Worm (Caenorhabditis elegans): Measurements from ENCODE around the gene K12B6.4.

Gene K12B6.4

DNA sequence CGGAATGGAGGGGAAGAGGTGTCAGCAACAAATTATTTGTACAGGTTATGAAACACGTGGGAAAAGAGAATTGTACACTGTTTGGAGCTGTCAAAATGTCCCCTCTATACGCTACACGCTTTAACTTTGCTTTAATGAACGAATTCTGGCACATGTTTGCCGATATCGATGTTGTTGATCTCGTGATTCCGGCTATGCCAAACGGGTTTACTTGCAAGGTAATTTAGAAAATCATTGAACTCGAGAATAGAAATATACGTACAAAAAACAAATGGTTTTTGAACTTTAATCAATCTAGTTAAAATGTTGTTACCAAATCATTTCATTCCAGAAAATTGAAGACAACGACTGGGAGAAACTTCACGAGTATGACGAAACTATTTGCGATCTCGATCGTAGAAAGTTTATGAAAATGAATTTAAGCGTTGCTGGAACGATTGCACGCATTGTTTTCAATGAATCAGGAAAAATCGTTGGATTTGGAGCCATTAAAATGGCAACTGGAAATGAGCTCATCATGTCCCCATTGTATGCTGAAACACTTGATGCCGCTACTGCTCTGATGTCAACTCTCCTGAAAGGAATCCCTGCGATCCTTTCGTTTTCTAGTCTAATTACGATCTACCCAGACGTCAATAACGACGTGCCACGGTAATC, 3.8 kb downstream of the K12B6.4 start:
- TF ChIP-seq sdz-12 (GFP tag; optimal IDR thresholded peaks at IDR 0.05) (peak; percentile 11), nhr-77 (tag; optimal IDR thresholded peaks at IDR 0.05) (peak; percentile 46), mep-1 (tag; optimal IDR thresholded peaks at IDR 0.05) (peak; percentile 21), lin-38 (GFP tag; IDR thresholded peaks at IDR 0.05) (0 out of 2 replicates have a peak, but pooled peaks have one; percentile 8), hlh-11 (tag; optimal IDR thresholded peaks at IDR 0.05) (peak; percentile 17), unc-62 (GFP tag; optimal IDR thresholded peaks at IDR 0.05 in 1 of 2) (peak in 1 of 2 experiments; percentile 86), unc-62 (tag; optimal IDR thresholded peaks at IDR 0.05) (no peak), ceh-20 (GFP tag; IDR thresholded peaks at IDR 0.05) (0 out of 2 replicates have a peak, but pooled peaks have one; percentile 6), mxl-3 (GFP tag; optimal IDR thresholded peaks at IDR 0.05) (peak; percentile 23), dmd-6 (GFP tag; IDR thresholded peaks at IDR 0.05) (peak; percentile 24; the same call in 1 of the 2 replicates), dve-1 (tag; optimal IDR thresholded peaks at IDR 0.05; ENCODE audit: insufficient read depth) (peak; percentile 23), lim-7 (GFP tag; IDR thresholded peaks at IDR 0.05) (no peak), arid-1 (GFP tag; conservative IDR thresholded peaks at IDR 0.05) (no peak), zfp-3 (GFP tag; conservative IDR thresholded peaks at IDR 0.05) (no peak), cey-2 (tag; optimal IDR thresholded peaks at IDR 0.05; ENCODE audit: borderline replicate concordance, insufficient read depth) (no peak), ama-1 (optimal IDR thresholded peaks at IDR 0.05) (peak; percentile 86), hlh-30 (tag; optimal IDR thresholded peaks at IDR 0.05; ENCODE audit: insufficient read depth) (peak; percentile 59), aha-1 (tag) (peak; percentile 91), daf-16 (GFP tag; optimal IDR thresholded peaks at IDR 0.05) (no peak), daf-16 (tag; optimal IDR thresholded peaks at IDR 0.05) (peak; percentile 65)

DNA sequence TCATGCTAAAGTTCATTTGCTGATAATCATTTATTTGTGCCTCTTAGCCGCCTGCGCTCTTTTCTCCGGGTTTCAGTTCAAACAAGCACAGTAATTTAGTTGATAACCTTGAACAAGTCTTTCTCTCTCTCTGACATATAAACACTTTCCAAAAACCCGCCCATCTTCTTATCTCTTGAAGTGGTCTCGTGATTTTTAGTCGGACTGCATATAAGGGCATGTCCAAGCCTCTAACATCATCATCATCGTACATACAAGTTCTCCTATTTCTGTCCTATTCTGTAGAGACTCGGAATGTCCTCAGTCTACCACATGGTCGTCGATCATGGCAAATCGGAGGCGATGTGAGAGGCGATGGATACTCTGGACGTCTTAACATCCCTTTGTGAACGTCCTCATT, 4.9 kb downstream of the K12B6.4 start, which contains the start of gene F31F7.1:
F31F7.1 (plus strand) TSS at position 235 of the 400 bp plus-strand sequence.
- no peak for TF ChIP-seq ZK546.5 (tag; optimal IDR thresholded peaks at IDR 0.05)
- TF ChIP-seq dmd-8 (GFP tag; IDR thresholded peaks at IDR 0.05): no peak
- TF ChIP-seq ztf-7 (tag; optimal IDR thresholded peaks at IDR 0.05): no peak
- TF ChIP-seq dve-1 (tag; optimal IDR thresholded peaks at IDR 0.05; ENCODE audit: insufficient read depth): peak; percentile 97
- TF ChIP-seq snpc-1.2 (GFP tag; IDR thresholded peaks at IDR 0.05): no peak
- no peak for TF ChIP-seq lir-3 (tag; optimal IDR thresholded peaks at IDR 0.05)
- no peak for TF ChIP-seq hmg-1.1 (GFP tag; IDR thresholded peaks at IDR 0.05)
- TF ChIP-seq snpc-4 (tag; optimal IDR thresholded peaks at IDR 0.05): no peak
- no peak for TF ChIP-seq ceh-44 (GFP tag; IDR thresholded peaks at IDR 0.05)
- no peak for TF ChIP-seq attf-4 (tag; optimal IDR thresholded peaks at IDR 0.05)
- TF ChIP-seq ceh-62 (tag; optimal IDR thresholded peaks at IDR 0.05): no peak
- TF ChIP-seq T20F7.1 (GFP tag; optimal IDR thresholded peaks at IDR 0.05): peak; percentile 45
- no peak for TF ChIP-seq nhr-76 (tag; optimal IDR thresholded peaks at IDR 0.05)
- no peak for TF ChIP-seq Y5F2A.4 (GFP tag; optimal IDR thresholded peaks at IDR 0.05)
- peak; percentile 95 for TF ChIP-seq ama-1 (optimal IDR thresholded peaks at IDR 0.05)
- TF ChIP-seq lin-15B (tag; optimal IDR thresholded peaks at IDR 0.05): no peak
- peak; percentile 93 for TF ChIP-seq aha-1 (tag)
- no peak for TF ChIP-seq R02D3.7 (tag; optimal IDR thresholded peaks at IDR 0.05)
- peak; percentile 64 for TF ChIP-seq mxl-3 (GFP tag; optimal IDR thresholded peaks at IDR 0.05)
- TF ChIP-seq lin-29 (GFP tag; IDR thresholded peaks at IDR 0.05): no peak
- no peak for TF ChIP-seq F44E2.7 (GFP tag; IDR thresholded peaks at IDR 0.05)
- TF ChIP-seq ceh-32 (tag; optimal IDR thresholded peaks at IDR 0.05; ENCODE audit: poor library complexity): no peak
- TF ChIP-seq hif-1 (tag; optimal IDR thresholded peaks at IDR 0.05): peak in 1 of 2 experiments; percentile 5
- TF ChIP-seq lin-38 (GFP tag; IDR thresholded peaks at IDR 0.05): no peak
- peak in 1 of 2 experiments; percentile 48 for TF ChIP-seq daf-16 (GFP tag; optimal IDR thresholded peaks at IDR 0.05)
- peak; percentile 98 for TF ChIP-seq daf-16 (tag; optimal IDR thresholded peaks at IDR 0.05)
- no peak for TF ChIP-seq zag-1 (tag; optimal IDR thresholded peaks at IDR 0.05)
- no peak for TF ChIP-seq mdt-29 (GFP tag; IDR thresholded peaks at IDR 0.05)
- TF ChIP-seq daf-12 (tag; optimal IDR thresholded peaks at IDR 0.05): no peak
- peak; percentile 97 for TF ChIP-seq pqm-1 (tag; optimal IDR thresholded peaks at IDR 0.05)
- TF ChIP-seq spr-1 (tag; optimal IDR thresholded peaks at IDR 0.05): no peak
- TF ChIP-seq mep-1 (tag; optimal IDR thresholded peaks at IDR 0.05): peak; percentile 60
- peak; percentile 92 for TF ChIP-seq nhr-10 (tag; optimal IDR thresholded peaks at IDR 0.05)
- no peak for TF ChIP-seq ztf-11 (tag; optimal IDR thresholded peaks at IDR 0.05)
- peak; percentile 1 for TF ChIP-seq nhr-11 (tag; optimal IDR thresholded peaks at IDR 0.05)
- TF ChIP-seq nhr-42 (GFP tag; IDR thresholded peaks at IDR 0.05): no peak
- no peak for TF ChIP-seq sdz-12 (GFP tag; optimal IDR thresholded peaks at IDR 0.05)
- TF ChIP-seq nhr-77 (tag; optimal IDR thresholded peaks at IDR 0.05): peak; percentile 92
- TF ChIP-seq cey-2 (tag; optimal IDR thresholded peaks at IDR 0.05; ENCODE audit: borderline replicate concordance, insufficient read depth): no peak
